Worm (Caenorhabditis elegans) whole organism, dauer: ENCODE data around the gene Y113G7C.1.
"Not testable (repeated sequence)": the region's sequence is repeated elsewhere in the genome, so short reads cannot be mapped to it uniquely, and the experiment has no call there.

ENCODE experiments used
- unc-62 ChIP-seq: sonication (generic microtip); optimal IDR thresholded peaks from 2 replicates; lab custom pipeline; 2017; ENCODE audit warnings: missing biosample characterization, missing genetic modification reagents, missing genetic modification characterization

Gene Y113G7C.1

ce11 chrV:20347625-20348024 is 30.1 kb downstream of the Y113G7C.1 start:
- no peak for TF ChIP-seq unc-62

ce11 chrV:20350382-20350781 is 32.8 kb downstream of the Y113G7C.1 start:
- TF ChIP-seq unc-62 = no peak

- TF ChIP-seq unc-62 = no peak
Observed at ce11 chrV:20351195-20351594, 33.7 kb downstream of the Y113G7C.1 start, which contains the start of gene K02E2.1. Gene K02E2.1 (plus strand): TSS chrV:20351495.

DNA sequence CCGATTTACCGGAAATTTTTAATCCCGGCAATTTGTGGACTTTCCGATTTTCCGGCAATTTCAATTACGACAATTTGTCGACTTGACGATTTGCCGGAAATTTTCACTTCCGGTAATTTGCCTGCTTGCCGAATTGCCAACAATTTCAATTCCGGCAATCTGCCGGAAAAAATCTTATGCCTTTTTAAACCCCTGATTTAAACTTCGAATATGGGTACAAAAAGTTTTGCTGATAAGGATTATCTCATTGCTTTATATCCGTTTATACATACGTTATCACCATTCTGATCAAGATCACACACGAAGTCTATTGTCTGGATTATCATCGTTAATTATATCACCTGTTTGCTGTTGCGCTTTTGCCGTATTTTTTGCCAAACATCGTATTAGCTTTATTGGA is 38.9 kb downstream of the Y113G7C.1 start, which contains the start of gene grd-11:
grd-11 (plus strand) TSS at position 301 of the 400 bp plus-strand sequence.
- no peak for TF ChIP-seq unc-62

DNA sequence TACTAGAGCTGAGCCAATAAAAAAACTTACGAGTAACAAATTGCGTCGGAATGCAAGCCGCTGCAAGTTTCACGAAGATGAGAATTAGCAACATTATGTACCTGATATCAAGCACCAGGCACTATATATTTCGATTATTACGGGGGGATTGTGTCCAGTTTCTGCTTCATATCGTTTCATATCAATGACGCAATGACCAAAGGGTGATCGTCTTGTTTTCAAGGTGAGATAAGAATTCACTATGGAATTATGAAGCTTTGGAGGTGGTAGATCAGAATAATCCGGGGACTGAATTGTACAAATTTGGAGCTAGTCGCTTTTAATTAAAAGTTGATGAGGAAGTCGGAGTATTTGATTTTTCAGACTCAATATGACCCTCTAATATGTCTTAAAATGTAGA is 49.3 kb downstream of the Y113G7C.1 start, which contains the start of gene K02E2.8:
K02E2.8 (minus strand) TSS at position 101 of the 400 bp plus-strand sequence.
- TF ChIP-seq unc-62 = no peak

- TF ChIP-seq unc-62 = not testable (repeated sequence)
Observed at ce11 chrV:20369153-20369552, 51.6 kb downstream of the Y113G7C.1 start, which contains the start of gene srh-177. Gene srh-177 (minus strand): TSS chrV:20369253.
